Fruit fly (Drosophila melanogaster) whole organism, embryonic: ENCODE measurements around the gene Eip75B.

Experiments used
- Bteb2 ChIP-seq: fragments of 200-800 bp; sonication (Bioruptor generic); optimal IDR thresholded peaks from 2 replicates; lab custom pipeline; 2016; ENCODE audit warnings: missing biosample characterization, missing genetic modification characterization
- CG10147 ChIP-seq: fragments of 200-800 bp; sonication (Bioruptor generic); optimal IDR thresholded peaks from 2 replicates; lab custom pipeline; 2019; ENCODE audit warnings: missing biosample characterization, mild to moderate bottlenecking, missing genetic modification characterization, moderate library complexity
- CG10321 ChIP-seq: fragments of 200-800 bp; sonication (Bioruptor generic); IDR thresholded peaks from 2 replicates; pipeline ENCODE4 v1.3.6; 2022; ENCODE audit warnings: missing biosample characterization, missing genetic modification characterization
- CG10565 ChIP-seq: fragments of 200-800 bp; sonication (Bioruptor generic); optimal IDR thresholded peaks from 3 replicates; lab custom pipeline; 2016; ENCODE audit warnings: missing biosample characterization, mild to moderate bottlenecking, missing genetic modification characterization
- CG12071 ChIP-seq: fragments of 200-800 bp; sonication (Bioruptor generic); optimal IDR thresholded peaks from 3 replicates; lab custom pipeline; 2018; ENCODE audit warnings: missing biosample characterization, mild to moderate bottlenecking, missing genetic modification characterization
- CG1233 ChIP-seq: fragments of 200-800 bp; sonication (Bioruptor generic); optimal IDR thresholded peaks from 4 replicates; lab custom pipeline; 2018; ENCODE audit warnings: missing biosample characterization, mild to moderate bottlenecking, missing genetic modification characterization
- CG12942 ChIP-seq: fragments of 200-800 bp; sonication (Bioruptor generic); optimal IDR thresholded peaks from 3 replicates; lab custom pipeline; 2016; ENCODE audit warnings: missing biosample characterization, missing genetic modification characterization
- CG14441 ChIP-seq: fragments of 200-800 bp; sonication (Bioruptor generic); IDR thresholded peaks from 2 replicates; pipeline ENCODE4 v1.3.6; 2022; ENCODE audit warnings: missing biosample characterization, missing genetic modification characterization
- CG14965 ChIP-seq: fragments of 200-800 bp; sonication (Bioruptor generic); optimal IDR thresholded peaks from 2 replicates; lab custom pipeline; 2016; ENCODE audit warnings: missing biosample characterization, missing genetic modification characterization, borderline replicate concordance
- CG15601 ChIP-seq: fragments of 200-800 bp; sonication (Bioruptor generic); optimal IDR thresholded peaks from 3 replicates; lab custom pipeline; 2019; ENCODE audit warnings: missing biosample characterization, mild to moderate bottlenecking, missing genetic modification characterization, moderate library complexity
- CG4282 ChIP-seq: fragments of 200-800 bp; sonication (Bioruptor generic); optimal IDR thresholded peaks from 2 replicates; lab custom pipeline; 2016; ENCODE audit warnings: missing biosample characterization, missing genetic modification characterization
- CG7745 ChIP-seq: fragments of 200-800 bp; sonication (Bioruptor generic); optimal IDR thresholded peaks from 2 replicates; lab custom pipeline; 2018; ENCODE audit warnings: missing biosample characterization, mild to moderate bottlenecking, missing genetic modification characterization, moderate library complexity
- Camta ChIP-seq: fragments of 200-800 bp; sonication (Bioruptor generic); optimal IDR thresholded peaks from 2 replicates; lab custom pipeline; 2016; ENCODE audit warnings: missing biosample characterization, missing genetic modification characterization
- Dek ChIP-seq: fragments of 200-800 bp; sonication (Bioruptor generic); optimal IDR thresholded peaks from 3 replicates; lab custom pipeline; 2019; ENCODE audit warnings: missing biosample characterization, mild to moderate bottlenecking, missing genetic modification characterization, moderate library complexity
- Dref ChIP-seq: fragments of 200-800 bp; sonication (Bioruptor generic); IDR thresholded peaks from 2 replicates; pipeline ENCODE4 v1.3.6; 2022; ENCODE audit warnings: missing biosample characterization, missing genetic modification characterization
- Lhr ChIP-seq: fragments of 200-800 bp; sonication (Bioruptor generic); optimal IDR thresholded peaks from 3 replicates; lab custom pipeline; 2017; ENCODE audit warnings: mild to moderate bottlenecking, missing biosample characterization, missing genetic modification reagents, missing genetic modification characterization
- Lim3 ChIP-seq: fragments of 200-800 bp; sonication (Bioruptor generic); IDR thresholded peaks from 2 replicates; pipeline ENCODE4 v1.3.6; 2022; ENCODE audit warnings: missing biosample characterization, missing genetic modification characterization
- MBD-R2 ChIP-seq: fragments of 200-800 bp; sonication (Bioruptor generic); IDR thresholded peaks from 2 replicates; pipeline ENCODE4 v1.3.6; 2022; ENCODE audit warnings: missing biosample characterization, missing genetic modification characterization
- NC2β ChIP-seq: fragments of 200-800 bp; sonication (Bioruptor generic); optimal IDR thresholded peaks from 2 replicates; lab custom pipeline; 2016; ENCODE audit warnings: missing biosample characterization, missing genetic modification characterization
- NK7.1 ChIP-seq: fragments of 200-800 bp; sonication (Bioruptor generic); optimal IDR thresholded peaks from 3 replicates; lab custom pipeline; 2016; ENCODE audit warnings: missing biosample characterization, missing genetic modification characterization
- Nf-YC ChIP-seq: fragments of 200-800 bp; optimal IDR thresholded peaks from 3 replicates; lab custom pipeline; 2019; ENCODE audit warnings: missing biosample characterization, mild to moderate bottlenecking, missing genetic modification characterization, moderate library complexity
- Six4 ChIP-seq: fragments of 200-800 bp; sonication (Bioruptor generic); optimal IDR thresholded peaks from 2 replicates; lab custom pipeline; 2016; ENCODE audit warnings: missing biosample characterization, missing genetic modification characterization
- Sry-β ChIP-seq: fragments of 200-800 bp; sonication (Bioruptor generic); optimal IDR thresholded peaks from 2 replicates; lab custom pipeline; 2018; ENCODE audit warnings: missing biosample characterization, mild to moderate bottlenecking, missing genetic modification characterization, moderate library complexity
- Stat92E ChIP-seq, 3 experiments: fragments of >200 bp in 2 of 3; fragments of 200-800 bp in 1 of 3; sonication (Bioruptor generic) in 1 of 3; optimal IDR thresholded peaks; 2 replicates each; lab custom pipeline; 2017 to 2019; ENCODE audit warnings: missing biosample characterization in 3 of 3, missing genetic modification characterization in 3 of 3, mild to moderate bottlenecking in 1 of 3, moderate library complexity in 1 of 3
- Tbp ChIP-seq: fragments of >200 bp; optimal IDR thresholded peaks from 2 replicates; lab custom pipeline; 2018; ENCODE audit warnings: missing biosample characterization, missing genetic modification characterization
- al ChIP-seq: fragments of 200-800 bp; sonication (Bioruptor generic); IDR thresholded peaks from 2 replicates; pipeline ENCODE4 v1.3.6; 2022; ENCODE audit warnings: missing biosample characterization, missing genetic modification characterization
- ara ChIP-seq: fragments of 200-800 bp; sonication (Bioruptor generic); IDR thresholded peaks from 2 replicates; pipeline ENCODE4 v1.3.6; 2022; ENCODE audit warnings: missing biosample characterization, missing genetic modification characterization
- bigmax ChIP-seq: fragments of 200-800 bp; sonication (Bioruptor generic); optimal IDR thresholded peaks from 2 replicates; lab custom pipeline; 2018; ENCODE audit warnings: missing biosample characterization, mild to moderate bottlenecking, missing genetic modification characterization
- crol ChIP-seq: fragments of 200-800 bp; sonication (Bioruptor generic); IDR thresholded peaks from 2 replicates; pipeline ENCODE4 v1.3.6; 2022; ENCODE audit warnings: missing biosample characterization, missing genetic modification characterization
- dan ChIP-seq: fragments of 200-800 bp; sonication (Bioruptor generic); IDR thresholded peaks from 2 replicates; pipeline ENCODE4 v1.3.6; 2022; ENCODE audit warnings: missing biosample characterization, missing genetic modification characterization
- dmrt99B ChIP-seq: fragments of 200-800 bp; sonication (Bioruptor generic); optimal IDR thresholded peaks from 2 replicates; lab custom pipeline; 2018; ENCODE audit warnings: missing biosample characterization, mild to moderate bottlenecking, missing genetic modification characterization, moderate library complexity
- ems ChIP-seq: fragments of 200-800 bp; sonication (Bioruptor generic); optimal IDR thresholded peaks from 3 replicates; lab custom pipeline; 2016; ENCODE audit warnings: missing biosample characterization, missing genetic modification characterization
- fd102C ChIP-seq: fragments of 200-800 bp; sonication (Bioruptor generic); optimal IDR thresholded peaks from 2 replicates; lab custom pipeline; 2018; ENCODE audit warnings: missing biosample characterization, mild to moderate bottlenecking, missing genetic modification characterization, moderate library complexity
- fd3F ChIP-seq: fragments of 200-800 bp; sonication (Bioruptor generic); optimal IDR thresholded peaks from 2 replicates; lab custom pipeline; 2018; ENCODE audit warnings: missing biosample characterization, mild to moderate bottlenecking, missing genetic modification characterization, moderate library complexity
- inv ChIP-seq: fragments of 200-800 bp; sonication (Bioruptor generic); IDR thresholded peaks from 2 replicates; pipeline ENCODE4 v1.3.6; 2022; ENCODE audit warnings: missing biosample characterization, missing genetic modification characterization; ENCODE audit not compliant: partially characterized antibody
- jigr1 ChIP-seq: fragments of 200-800 bp; sonication (Bioruptor generic); IDR thresholded peaks from 3 replicates; pipeline ENCODE4 v1.3.6; 2022; ENCODE audit warnings: missing biosample characterization, missing genetic modification characterization
- mam ChIP-seq: fragments of 200-800 bp; sonication (Bioruptor generic); optimal IDR thresholded peaks from 3 replicates; lab custom pipeline; 2016; ENCODE audit warnings: missing biosample characterization, missing genetic modification characterization
- mirr ChIP-seq: fragments of 200-800 bp; sonication (Bioruptor generic); optimal IDR thresholded peaks from 3 replicates; lab custom pipeline; 2018; ENCODE audit warnings: missing biosample characterization, mild to moderate bottlenecking, missing genetic modification characterization
- mld ChIP-seq: fragments of 200-800 bp; sonication (Bioruptor generic); IDR thresholded peaks from 3 replicates; pipeline ENCODE4 v1.3.6; 2022; ENCODE audit warnings: missing biosample characterization, missing genetic modification characterization; ENCODE audit not compliant: partially characterized antibody
- row ChIP-seq: fragments of 200-800 bp; sonication (Bioruptor generic); IDR thresholded peaks from 3 replicates; pipeline ENCODE4 v1.3.6; 2022; ENCODE audit warnings: missing biosample characterization, missing genetic modification characterization
- run ChIP-seq: fragments of 200-800 bp; sonication (Bioruptor generic); optimal IDR thresholded peaks from 3 replicates; lab custom pipeline; 2018; ENCODE audit warnings: missing biosample characterization, mild to moderate bottlenecking, missing genetic modification characterization
- seq ChIP-seq: fragments of 200-800 bp; sonication (Bioruptor generic); IDR thresholded peaks from 2 replicates; pipeline ENCODE4 v1.3.6; 2022; ENCODE audit warnings: missing biosample characterization, missing genetic modification characterization
- sob ChIP-seq: fragments of 200-800 bp; sonication (Bioruptor generic); IDR thresholded peaks from 2 replicates; pipeline ENCODE4 v1.3.6; 2022; ENCODE audit warnings: missing biosample characterization, missing genetic modification characterization
- tna ChIP-seq: fragments of 200-800 bp; sonication (Bioruptor generic); IDR thresholded peaks from 2 replicates; pipeline ENCODE4 v1.3.6; 2022; ENCODE audit warnings: missing biosample characterization, missing genetic modification characterization; ENCODE audit not compliant: partially characterized antibody
- tx ChIP-seq: fragments of 200-800 bp; sonication (Bioruptor generic); optimal IDR thresholded peaks from 2 replicates; lab custom pipeline; 2016; ENCODE audit warnings: missing biosample characterization, missing genetic modification characterization
- vnd ChIP-seq: fragments of 200-800 bp; sonication (Bioruptor generic); IDR thresholded peaks from 3 replicates; pipeline ENCODE4 v1.3.6; 2022; ENCODE audit warnings: missing biosample characterization, missing genetic modification characterization; ENCODE audit not compliant: partially characterized antibody
- z ChIP-seq: fragments of 200-800 bp; sonication (Bioruptor generic); IDR thresholded peaks from 3 replicates; pipeline ENCODE4 v1.3.6; 2022; ENCODE audit warnings: missing biosample characterization, missing genetic modification characterization
- zen2 ChIP-seq: fragments of 200-800 bp; sonication (Bioruptor generic); IDR thresholded peaks from 3 replicates; pipeline ENCODE4 v1.3.6; 2022; ENCODE audit warnings: missing biosample characterization, missing genetic modification characterization; ENCODE audit not compliant: partially characterized antibody
- zfh1 ChIP-seq: fragments of 200-800 bp; sonication (Bioruptor generic); IDR thresholded peaks from 3 replicates; pipeline ENCODE4 v1.3.6; 2022; ENCODE audit warnings: missing biosample characterization, missing genetic modification characterization

Eip75B gene

DNA sequence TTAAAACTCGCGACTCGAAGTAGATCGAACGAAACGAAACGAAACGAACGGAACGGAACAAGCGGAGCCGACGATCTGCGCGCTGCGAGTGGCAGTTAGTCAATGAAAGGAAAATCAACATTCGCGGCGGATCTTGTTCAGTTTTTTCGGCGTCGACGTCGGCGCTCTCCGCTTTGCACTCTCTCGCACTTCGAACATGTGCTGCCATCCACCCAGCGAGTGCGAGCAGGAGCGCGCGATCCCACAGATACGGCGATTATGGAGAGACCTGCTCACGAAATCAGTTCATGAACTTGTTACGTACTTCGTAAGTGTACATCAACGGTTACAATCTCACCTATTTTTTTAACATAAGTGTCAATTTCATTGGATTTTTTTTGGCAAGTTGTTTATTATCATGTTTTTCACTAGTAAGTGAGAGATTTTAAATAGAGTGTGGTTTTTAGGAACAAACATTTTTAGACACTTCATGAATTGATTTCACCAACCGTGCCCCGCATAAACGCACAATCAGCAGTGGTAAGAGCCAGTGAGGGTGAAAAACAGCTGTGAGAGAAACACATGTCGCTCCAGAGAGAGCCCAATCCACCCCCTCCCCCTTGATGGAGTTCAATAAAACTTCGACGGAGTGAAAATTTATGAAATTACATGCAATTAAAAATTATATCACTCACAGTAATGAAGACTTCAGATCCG lies 64.9 kb downstream of the Eip75B start (continued):
- TF ChIP-seq Stat92E (GFP tag; optimal IDR thresholded peaks at IDR 0.05; lab: Kevin White, UChicago) (peak in 1 of 3 experiments; percentile 88), Sry-β (GFP tag; lab: Kevin White, UChicago) (peak; percentile 41), fd102C (peak; percentile 43), sob (GFP tag; lab: Robert Waterston, UW) (peak; percentile 86), run (tag; lab: Kevin White, UChicago) (peak; percentile 87), tx (GFP tag; lab: Kevin White, UChicago) (peak; percentile 90), CG7745 (tag; lab: Kevin White, UChicago) (no peak), Lhr (GFP tag; lab: Kevin White, UChicago) (peak; percentile 82), mam (GFP tag; lab: Kevin White, UChicago) (peak; percentile 92), CG14965 (peak; percentile 74), zen2 (GFP tag; lab: Robert Waterston, UW) (no peak), crol (GFP tag; lab: Robert Waterston, UW) (no peak; the same call in 1 of the 2 replicates), Dref (GFP tag; lab: Robert Waterston, UW) (no peak), NC2β (peak; percentile 89), CG10147 (peak; percentile 96), CG14441 (GFP tag; lab: Robert Waterston, UW) (peak; percentile 75), CG12942 (peak; percentile 82), Bteb2 (GFP tag; lab: Kevin White, UChicago) (peak; percentile 92), CG12071 (GFP tag; lab: Kevin White, UChicago) (peak; percentile 87), MBD-R2 (GFP tag; lab: Robert Waterston, UW) (peak; percentile 61; the same call in 1 of the 2 replicates), mirr (GFP tag; lab: Kevin White, UChicago) (peak; percentile 86), NK7.1 (GFP tag; lab: Kevin White, UChicago) (peak; percentile 95), z (GFP tag; lab: Robert Waterston, UW) (peak; percentile 53; the same call in 2 of the 3 replicates), jigr1 (GFP tag; lab: Robert Waterston, UW) (peak; percentile 70; the same call in 2 of the 3 replicates), Tbp (GFP tag; lab: Kevin White, UChicago) (no peak), CG4282 (GFP tag; lab: Kevin White, UChicago) (peak; percentile 74), CG10321 (GFP tag; lab: Robert Waterston, UW) (peak; percentile 58; the same call in 1 of the 2 replicates), Lim3 (peak; percentile 32; the same call in 1 of the 2 replicates), bigmax (GFP tag; lab: Kevin White, UChicago) (no peak), al (GFP tag; lab: Robert Waterston, UW) (peak; percentile 77), ems (GFP tag; lab: Kevin White, UChicago) (peak; percentile 93), tna (GFP tag; lab: Robert Waterston, UW) (peak; percentile 56; the same call in 1 of the 2 replicates), fd3F (GFP tag; lab: Kevin White, UChicago) (peak; percentile 89), ara (GFP tag; lab: Robert Waterston, UW) (peak; percentile 86), Camta (peak; percentile 94), Nf-YC (tag; lab: Kevin White, UChicago) (peak; percentile 88), vnd (GFP tag; lab: Robert Waterston, UW) (no peak), zfh1 (GFP tag; lab: Robert Waterston, UW) (peak; percentile 86), seq (GFP tag; lab: Robert Waterston, UW) (peak; percentile 92), Six4 (GFP tag; lab: Kevin White, UChicago) (peak; percentile 94), CG1233 (GFP tag; lab: Kevin White, UChicago) (peak; percentile 94), mld (no peak), CG10565 (peak; percentile 50), inv (GFP tag; lab: Robert Waterston, UW) (no peak), dan (GFP tag; lab: Robert Waterston, UW) (no peak; the same call in 1 of the 2 replicates), CG15601 (tag; lab: Kevin White, UChicago) (peak; percentile 91), dmrt99B (peak; percentile 94), Dek (peak; percentile 77), row (peak; percentile 98)
